Worm (Caenorhabditis elegans): ENCODE results near the gene C05G5.1.

The C05G5.1 gene

DNA sequence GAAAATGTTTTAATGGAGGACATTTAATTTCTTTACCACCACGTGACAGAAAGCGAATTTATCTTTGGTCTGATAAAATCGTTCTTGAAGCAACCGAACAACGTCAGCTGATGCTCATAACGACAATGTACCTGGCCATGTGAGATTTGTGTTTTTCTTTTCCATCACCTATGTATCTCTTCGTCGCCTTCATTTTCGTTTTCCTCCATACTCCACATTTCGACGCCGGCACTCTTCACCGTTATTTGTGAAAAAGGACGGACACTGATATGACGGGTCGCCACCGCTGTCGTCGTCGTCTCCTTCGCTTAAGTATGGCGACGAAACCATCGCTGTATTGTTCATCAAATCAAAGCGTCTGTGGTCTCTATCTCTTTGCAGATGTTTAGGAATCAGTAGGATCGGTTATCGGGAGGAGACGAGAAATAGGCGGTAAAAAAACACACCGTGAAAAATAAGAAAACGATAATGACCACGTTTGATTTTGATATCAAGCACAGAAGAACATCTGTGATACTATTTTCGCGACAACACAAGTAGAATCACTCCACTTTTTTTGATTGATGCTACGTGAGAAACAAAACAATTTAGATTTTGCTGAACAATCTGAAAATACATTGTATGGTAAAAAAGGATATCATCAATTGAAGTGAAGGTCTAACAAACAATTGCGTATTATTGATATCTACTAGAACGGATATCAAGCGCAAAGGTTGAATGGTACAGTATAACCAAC, 47.1 kb upstream of the C05G5.1 start (continued):
- TF ChIP-seq lin-35 (GFP tag; optimal IDR thresholded peaks at IDR 0.05) (peak in 1 of 2 experiments; percentile 67), egl-13 (tag; optimal IDR thresholded peaks at IDR 0.05) (no peak), sptf-1 (tag; optimal IDR thresholded peaks at IDR 0.05) (no peak), irx-1 (tag; optimal IDR thresholded peaks at IDR 0.05) (no peak), nhr-19 (GFP tag; conservative IDR thresholded peaks at IDR 0.05) (peak; percentile 57), mef-2 (tag; optimal IDR thresholded peaks at IDR 0.05) (no peak), lin-14 (GFP tag; optimal IDR thresholded peaks at IDR 0.05) (peak; percentile 71), elt-3 (tag; optimal IDR thresholded peaks at IDR 0.05) (peak in 3 of 6 experiments; percentile 24 to 72 (median 34)), fkh-4 (tag; optimal IDR thresholded peaks at IDR 0.05; ENCODE audit: borderline replicate concordance) (no peak), unc-62 (GFP tag; optimal IDR thresholded peaks at IDR 0.05) (no peak), ztf-11 (tag; optimal IDR thresholded peaks at IDR 0.05) (no peak), efl-1 (optimal IDR thresholded peaks at IDR 0.05) (no peak), efl-1 (GFP tag; optimal IDR thresholded peaks at IDR 0.05 in 1 of 2) (peak in 1 of 2 experiments; percentile 92), C34B4.2 (tag; optimal IDR thresholded peaks at IDR 0.05) (no peak), nhr-28 (tag; optimal IDR thresholded peaks at IDR 0.05) (no peak), pqm-1 (tag; optimal IDR thresholded peaks at IDR 0.05) (no peak), aly-2 (tag; optimal IDR thresholded peaks at IDR 0.05) (no peak), pax-3 (tag; optimal IDR thresholded peaks at IDR 0.05) (no peak), ceh-88 (GFP tag; IDR thresholded peaks at IDR 0.05) (no peak), xbp-1 (tag; optimal IDR thresholded peaks at IDR 0.05) (no peak), ets-5 (GFP tag; IDR thresholded peaks at IDR 0.05) (no peak), vab-15 (tag; optimal IDR thresholded peaks at IDR 0.05) (no peak), unc-30 (tag; optimal IDR thresholded peaks at IDR 0.05) (no peak), dpl-1 (GFP tag; optimal IDR thresholded peaks at IDR 0.05) (no peak), nhr-12 (tag; optimal IDR thresholded peaks at IDR 0.05) (no peak), alr-1 (tag; optimal IDR thresholded peaks at IDR 0.05; ENCODE audit: borderline replicate concordance) (no peak), C04F5.9 (tag; optimal IDR thresholded peaks at IDR 0.05) (no peak), zag-1 (tag; optimal IDR thresholded peaks at IDR 0.05) (no peak), aha-1 (tag; optimal IDR thresholded peaks at IDR 0.05) (no peak), elt-2 (tag; optimal IDR thresholded peaks at IDR 0.05) (peak; percentile 55), snu-23 (GFP tag; optimal IDR thresholded peaks at IDR 0.05) (peak; percentile 67), lin-15B (tag; optimal IDR thresholded peaks at IDR 0.05) (no peak), swsn-7 (tag; optimal IDR thresholded peaks at IDR 0.05) (no peak), pag-3 (tag; optimal IDR thresholded peaks at IDR 0.05; ENCODE audit: borderline replicate concordance, insufficient read depth) (no peak), nhr-237 (tag; optimal IDR thresholded peaks at IDR 0.05) (no peak), hlh-17 (GFP tag; optimal IDR thresholded peaks at IDR 0.05; ENCODE audit: borderline replicate concordance) (no peak), F16B12.6 (tag; optimal IDR thresholded peaks at IDR 0.05) (no peak), zip-4 (GFP tag; optimal IDR thresholded peaks at IDR 0.05) (no peak), ceh-82 (tag; optimal IDR thresholded peaks at IDR 0.05) (no peak), rnt-1 (tag; optimal IDR thresholded peaks at IDR 0.05) (no peak), skn-1 (tag; optimal IDR thresholded peaks at IDR 0.05) (no peak), mdl-1 (tag; optimal IDR thresholded peaks at IDR 0.05) (peak in 1 of 2 experiments; percentile 72), nhr-71 (tag; optimal IDR thresholded peaks at IDR 0.05) (peak; percentile 82), ceh-63 (GFP tag; optimal IDR thresholded peaks at IDR 0.05) (no peak), ztf-4 (tag; optimal IDR thresholded peaks at IDR 0.05) (no peak), nhr-20 (tag; optimal IDR thresholded peaks at IDR 0.05) (peak; percentile 91), hlh-4 (tag; optimal IDR thresholded peaks at IDR 0.05) (no peak), blmp-1 (tag; optimal IDR thresholded peaks at IDR 0.05) (peak; percentile 83), tbx-2 (tag; optimal IDR thresholded peaks at IDR 0.05) (peak; percentile 34), mab-9 (GFP tag; IDR thresholded peaks at IDR 0.05) (no peak), jun-1 (tag; optimal IDR thresholded peaks at IDR 0.05) (no peak), nhr-76 (tag; optimal IDR thresholded peaks at IDR 0.05) (no peak)

Measured in whole organism, L1 larva.